Fruit fly (Drosophila melanogaster): ENCODE results near the gene GCS2alpha.
"Not testable (repeated sequence)": the region's sequence is repeated elsewhere in the genome, so short reads cannot be mapped to it uniquely, and the experiment has no call there.

DNA sequence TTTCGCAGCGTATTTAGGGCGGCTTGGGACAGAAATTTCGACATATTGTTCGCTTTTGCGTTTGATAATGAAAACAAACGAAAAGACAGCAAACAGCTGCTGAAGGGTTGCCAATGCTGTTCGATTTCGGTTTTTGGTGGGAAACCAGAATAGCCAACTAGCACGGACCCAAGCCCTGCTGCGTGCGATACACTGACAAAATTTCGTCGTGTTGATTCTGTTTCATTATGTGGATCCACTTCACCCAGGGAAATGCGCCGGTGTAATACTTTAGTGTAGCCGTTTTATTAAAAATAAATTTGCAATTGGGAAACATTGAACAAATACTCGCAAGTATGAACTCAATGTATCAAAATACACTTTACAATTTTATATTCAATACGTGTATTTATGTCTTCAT lies 6.4 kb upstream of the GCS2alpha start, which contains the start of gene CG33502:
- TF ChIP-seq psq, h, ttk, Sin3A (optimal IDR thresholded peaks at IDR 0.05): not testable (repeated sequence)

Data from Kc167 (cell line).